Fruit fly (Drosophila melanogaster): ENCODE results near the gene SmydA-2.

- no peak for TF ChIP-seq Hr39 (GFP tag; optimal IDR thresholded peaks at IDR 0.05)
- no peak for TF ChIP-seq CG16779 (tag; optimal IDR thresholded peaks at IDR 0.05)
- no peak for TF ChIP-seq CG6808 (GFP tag; optimal IDR thresholded peaks at IDR 0.05)
Observed at dm6 chr3L:19048257-19048656, 45.2 kb upstream of the SmydA-2 start.
